Fruit fly (Drosophila melanogaster) whole organism, embryonic: Measurements from ENCODE around the gene CG8563.

Source experiments
- Ada2b ChIP-seq: fragments of 200-800 bp; sonication (Bioruptor generic); IDR thresholded peaks from 2 replicates; pipeline ENCODE4 v1.3.6; 2022; ENCODE audit warnings: missing biosample characterization, missing genetic modification characterization
- Asciz ChIP-seq: fragments of 200-800 bp; sonication (Bioruptor generic); optimal IDR thresholded peaks from 2 replicates; lab custom pipeline; 2017; ENCODE audit warnings: missing biosample characterization, mild to moderate bottlenecking, missing genetic modification characterization, missing genetic modification reagents
- Atf-2 ChIP-seq: fragments of 200-800 bp; sonication (Bioruptor generic); optimal IDR thresholded peaks from 2 replicates; lab custom pipeline; 2016; ENCODE audit warnings: missing biosample characterization, missing genetic modification characterization
- CG1024 ChIP-seq: fragments of 200-800 bp; sonication (Bioruptor generic); IDR thresholded peaks from 2 replicates; pipeline ENCODE4 v1.3.6; 2022; ENCODE audit warnings: missing biosample characterization, missing genetic modification characterization
- CG10366 ChIP-seq: fragments of 200-800 bp; sonication (Bioruptor generic); IDR thresholded peaks from 2 replicates; pipeline ENCODE4 v1.3.6; 2022; ENCODE audit warnings: missing biosample characterization, missing genetic modification characterization
- CG10979 ChIP-seq: fragments of 200-800 bp; sonication (Bioruptor generic); optimal IDR thresholded peaks from 2 replicates; lab custom pipeline; 2018; ENCODE audit warnings: missing biosample characterization, mild to moderate bottlenecking, missing genetic modification characterization, moderate library complexity
- CG11456 ChIP-seq: fragments of 200-800 bp; sonication (Bioruptor generic); IDR thresholded peaks from 3 replicates; pipeline ENCODE4 v1.3.6; 2022; ENCODE audit warnings: missing biosample characterization, missing genetic modification characterization
- CG12391 ChIP-seq: fragments of 200-800 bp; sonication (Bioruptor generic); optimal IDR thresholded peaks from 3 replicates; lab custom pipeline; 2018; ENCODE audit warnings: missing biosample characterization, mild to moderate bottlenecking, missing genetic modification characterization, moderate library complexity
- CG13894 ChIP-seq: fragments of 200-800 bp; sonication (Bioruptor generic); optimal IDR thresholded peaks from 3 replicates; lab custom pipeline; 2018; ENCODE audit warnings: missing biosample characterization, mild to moderate bottlenecking, missing genetic modification characterization, moderate library complexity
- CG15011 ChIP-seq: fragments of 200-800 bp; sonication (Bioruptor generic); optimal IDR thresholded peaks from 3 replicates; lab custom pipeline; 2018; ENCODE audit warnings: missing biosample characterization, mild to moderate bottlenecking, missing genetic modification characterization
- CG2712 ChIP-seq: fragments of 200-800 bp; optimal IDR thresholded peaks from 3 replicates; lab custom pipeline; 2019; ENCODE audit warnings: missing biosample characterization, mild to moderate bottlenecking, missing genetic modification characterization, moderate library complexity
- CG2889 ChIP-seq: fragments of 200-800 bp; sonication (Bioruptor generic); IDR thresholded peaks from 3 replicates; pipeline ENCODE4 v1.3.6; 2022; ENCODE audit warnings: missing biosample characterization, missing genetic modification characterization
- CG3281 ChIP-seq: fragments of 200-800 bp; sonication (Bioruptor generic); optimal IDR thresholded peaks from 3 replicates; lab custom pipeline; 2017; ENCODE audit warnings: missing biosample characterization, mild to moderate bottlenecking, missing genetic modification characterization
- CG4282 ChIP-seq: fragments of 200-800 bp; sonication (Bioruptor generic); optimal IDR thresholded peaks from 2 replicates; lab custom pipeline; 2016; ENCODE audit warnings: missing biosample characterization, missing genetic modification characterization
- CG6175 ChIP-seq: fragments of 200-800 bp; sonication (Bioruptor generic); IDR thresholded peaks from 3 replicates; pipeline ENCODE4 v1.3.6; 2022; ENCODE audit warnings: missing biosample characterization, missing genetic modification characterization
- CG7745 ChIP-seq: fragments of 200-800 bp; sonication (Bioruptor generic); optimal IDR thresholded peaks from 2 replicates; lab custom pipeline; 2018; ENCODE audit warnings: missing biosample characterization, mild to moderate bottlenecking, missing genetic modification characterization, moderate library complexity
- CG8290 ChIP-seq, 3 experiments: fragments of 200-800 bp; sonication (Bioruptor generic); optimal IDR thresholded peaks; 2 replicates each; lab custom pipeline; 2016 to 2019; ENCODE audit warnings: missing biosample characterization in 3 of 3, missing genetic modification characterization in 3 of 3, mild to moderate bottlenecking in 2 of 3, moderate library complexity in 1 of 3
- CG8924 ChIP-seq: fragments of 200-800 bp; optimal IDR thresholded peaks from 3 replicates; lab custom pipeline; 2019; ENCODE audit warnings: missing biosample characterization, mild to moderate bottlenecking, missing genetic modification characterization, moderate library complexity
- CG9437 ChIP-seq: fragments of 200-800 bp; sonication (Bioruptor generic); optimal IDR thresholded peaks from 2 replicates; lab custom pipeline; 2018; ENCODE audit warnings: missing biosample characterization, mild to moderate bottlenecking, missing genetic modification characterization
- Dip2 ChIP-seq: fragments of 200-800 bp; sonication (Bioruptor generic); IDR thresholded peaks from 2 replicates; pipeline ENCODE4 v1.3.6; 2022; ENCODE audit warnings: missing biosample characterization, missing genetic modification characterization
- Dref ChIP-seq: fragments of 200-800 bp; sonication (Bioruptor generic); IDR thresholded peaks from 2 replicates; pipeline ENCODE4 v1.3.6; 2022; ENCODE audit warnings: missing biosample characterization, missing genetic modification characterization
- HLH3B ChIP-seq: fragments of 200-800 bp; sonication (Bioruptor generic); IDR thresholded peaks from 2 replicates; pipeline ENCODE4 v1.3.6; 2022; ENCODE audit warnings: missing biosample characterization, missing genetic modification characterization
- MTF-1 ChIP-seq: fragments of 200-800 bp; sonication (Bioruptor generic); optimal IDR thresholded peaks from 2 replicates; lab custom pipeline; 2018; ENCODE audit warnings: missing biosample characterization, mild to moderate bottlenecking, missing genetic modification characterization, borderline replicate concordance
- PHDP ChIP-seq: fragments of 200-800 bp; sonication (Bioruptor generic); optimal IDR thresholded peaks from 3 replicates; lab custom pipeline; 2018; ENCODE audit warnings: missing biosample characterization, mild to moderate bottlenecking, missing genetic modification characterization, moderate library complexity
- ato ChIP-seq: fragments of 200-800 bp; sonication (Bioruptor generic); IDR thresholded peaks from 2 replicates; pipeline ENCODE4 v1.3.6; 2022; ENCODE audit warnings: missing biosample characterization, missing genetic modification characterization; ENCODE audit not compliant: partially characterized antibody
- chinmo ChIP-seq: fragments of 200-800 bp; sonication (Bioruptor generic); IDR thresholded peaks from 4 replicates; pipeline ENCODE4 v1.3.6; 2022; ENCODE audit warnings: missing biosample characterization, missing genetic modification characterization; ENCODE audit not compliant: partially characterized antibody
- dysf ChIP-seq: fragments of 200-800 bp; sonication (Bioruptor generic); IDR thresholded peaks from 3 replicates; pipeline ENCODE4 v1.3.6; 2022; ENCODE audit warnings: missing biosample characterization, missing genetic modification characterization
- gce ChIP-seq: fragments of 200-800 bp; sonication (Bioruptor generic); IDR thresholded peaks from 3 replicates; pipeline ENCODE4 v1.3.6; 2022; ENCODE audit warnings: missing biosample characterization, missing genetic modification characterization
- gsb ChIP-seq: fragments of 200-800 bp; sonication (Bioruptor generic); IDR thresholded peaks from 2 replicates; pipeline ENCODE4 v1.3.6; 2022; ENCODE audit warnings: missing biosample characterization, missing genetic modification characterization
- hkb ChIP-seq, 2 experiments: fragments of 200-800 bp in 1 of 2; fragments of >200 bp in 1 of 2; sonication (Bioruptor generic) in 1 of 2; IDR thresholded peaks in 1 of 2; optimal IDR thresholded peaks in 1 of 2; 2 replicates each; pipeline versions ENCODE4 v1.3.6 to Lab custom; 2017 to 2022; ENCODE audit warnings: missing biosample characterization in 1 of 2, missing genetic modification characterization in 1 of 2
- insv ChIP-seq, 2 experiments: fragments of 200-800 bp; sonication (Bioruptor generic); optimal IDR thresholded peaks; 3 replicates each; lab custom pipeline; 2016 to 2018; ENCODE audit warnings: missing biosample characterization in 2 of 2, missing genetic modification characterization in 2 of 2
- pnt ChIP-seq: fragments of 200-800 bp; sonication (Bioruptor generic); optimal IDR thresholded peaks from 3 replicates; lab custom pipeline; 2016; ENCODE audit warnings: missing biosample characterization, missing genetic modification characterization
- prd ChIP-seq, 3 experiments: fragments of >200 bp in 2 of 3; fragments of 200-800 bp in 1 of 3; sonication (Bioruptor generic) in 1 of 3; optimal IDR thresholded peaks in 2 of 3; IDR thresholded peaks in 1 of 3; 2 replicates in 2 of 3; 3 replicates in 1 of 3; pipeline versions ENCODE4 v1.3.6 to Lab custom; 2017 to 2022; ENCODE audit warnings: missing biosample characterization in 1 of 3, missing genetic modification characterization in 1 of 3
- repo ChIP-seq: fragments of 200-800 bp; sonication (Bioruptor generic); optimal IDR thresholded peaks from 2 replicates; lab custom pipeline; 2016; ENCODE audit warnings: missing biosample characterization, missing genetic modification characterization
- sc ChIP-seq, 3 experiments: fragments of >200 bp in 2 of 3; fragments of 200-800 bp in 1 of 3; sonication (Bioruptor generic) in 1 of 3; optimal IDR thresholded peaks; 2 replicates in 2 of 3; 3 replicates in 1 of 3; lab custom pipeline; 2017; ENCODE audit warnings: mild to moderate bottlenecking in 1 of 3, missing biosample characterization in 1 of 3, missing genetic modification characterization in 1 of 3, missing genetic modification reagents in 1 of 3
- schlank ChIP-seq: fragments of 200-800 bp; sonication (Bioruptor generic); optimal IDR thresholded peaks from 2 replicates; lab custom pipeline; 2018; ENCODE audit warnings: missing biosample characterization, mild to moderate bottlenecking, missing genetic modification characterization
- sd ChIP-seq: fragments of 200-800 bp; sonication (Bioruptor generic); optimal IDR thresholded peaks from 3 replicates; lab custom pipeline; 2018; ENCODE audit warnings: missing biosample characterization, mild to moderate bottlenecking, missing genetic modification characterization, moderate library complexity
- sim ChIP-seq: fragments of 200-800 bp; sonication (Bioruptor generic); IDR thresholded peaks from 2 replicates; pipeline ENCODE4 v1.3.6; 2022; ENCODE audit warnings: missing biosample characterization, missing genetic modification characterization
- trem ChIP-seq: fragments of 200-800 bp; optimal IDR thresholded peaks from 3 replicates; lab custom pipeline; 2019; ENCODE audit warnings: missing biosample characterization, mild to moderate bottlenecking, missing genetic modification characterization, moderate library complexity
- z ChIP-seq: fragments of 200-800 bp; sonication (Bioruptor generic); IDR thresholded peaks from 3 replicates; pipeline ENCODE4 v1.3.6; 2022; ENCODE audit warnings: missing biosample characterization, missing genetic modification characterization

The CG8563 gene

DNA sequence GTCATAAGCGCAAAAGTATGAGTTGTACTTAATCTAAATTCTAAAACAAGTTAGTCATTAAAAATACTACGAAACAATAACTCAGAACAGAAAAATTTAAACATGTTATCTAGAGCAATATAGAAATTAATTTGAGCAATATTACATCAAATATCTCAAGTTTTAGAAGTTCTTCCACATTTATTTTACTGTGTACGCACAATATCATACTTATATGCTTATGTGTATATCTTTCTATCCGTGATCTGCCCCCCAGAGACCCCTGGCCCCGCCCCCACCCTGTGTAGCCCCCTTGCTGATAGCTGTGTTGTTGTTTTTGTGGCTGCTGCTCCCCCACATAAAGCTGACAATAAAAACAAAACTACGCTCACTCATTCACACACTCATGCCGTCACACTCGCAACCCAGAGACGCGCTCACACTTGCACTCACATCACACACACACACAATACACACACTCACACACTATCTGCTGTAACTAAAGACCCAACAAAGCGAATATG lies 42.8 kb downstream of the CG8563 start (continued):
- TF ChIP-seq CG11456 (GFP tag; lab: Robert Waterston, UW): no peak
- TF ChIP-seq insv (GFP tag; optimal IDR thresholded peaks at IDR 0.05; lab: Kevin White, UChicago): no peak
- peak; percentile 31 for TF ChIP-seq PHDP
- no peak for TF ChIP-seq sim
- peak; percentile 24; the same call in 1 of the 2 replicates for TF ChIP-seq CG10366 (GFP tag; lab: Robert Waterston, UW)
- no peak for TF ChIP-seq ato (GFP tag; lab: Robert Waterston, UW)
- no peak for TF ChIP-seq prd (optimal IDR thresholded peaks at IDR 0.05; lab: Kevin White, UChicago)
- TF ChIP-seq prd (GFP tag; IDR thresholded peaks at IDR 0.05; lab: Robert Waterston, UW): peak; percentile 14; the same call in 1 of the 3 replicates
- peak; percentile 33; the same call in 1 of the 2 replicates for TF ChIP-seq HLH3B (GFP tag; lab: Robert Waterston, UW)
- TF ChIP-seq sd: peak; percentile 28
- peak; percentile 41; the same call in 2 of the 3 replicates for TF ChIP-seq dysf (GFP tag; lab: Robert Waterston, UW)
- peak; percentile 59 for TF ChIP-seq CG10979 (tag; lab: Kevin White, UChicago)
- no peak for TF ChIP-seq CG8924 (tag; lab: Kevin White, UChicago)
- TF ChIP-seq CG6175 (GFP tag; lab: Robert Waterston, UW): no peak
- TF ChIP-seq CG2889 (GFP tag; lab: Robert Waterston, UW): no peak
- TF ChIP-seq CG12391 (tag; lab: Kevin White, UChicago): peak; percentile 45
- TF ChIP-seq trem (tag; lab: Kevin White, UChicago): no peak
- TF ChIP-seq CG7745: no peak
- TF ChIP-seq pnt (GFP tag; lab: Kevin White, UChicago): no peak
- no peak for TF ChIP-seq CG4282 (GFP tag; lab: Kevin White, UChicago)
- no peak for TF ChIP-seq schlank (tag; lab: Kevin White, UChicago)
- TF ChIP-seq sc (optimal IDR thresholded peaks at IDR 0.05; lab: Kevin White, UChicago): no peak
- no peak for TF ChIP-seq sc (GFP tag; optimal IDR thresholded peaks at IDR 0.05; lab: Kevin White, UChicago)
- peak; percentile 85; the same call in 2 of the 4 replicates for TF ChIP-seq chinmo
- peak; percentile 46 for TF ChIP-seq CG2712 (tag; lab: Kevin White, UChicago)
- TF ChIP-seq Atf-2 (GFP tag; lab: Kevin White, UChicago): no peak
- 0 out of 2 replicates have a peak, but pooled peaks have one; percentile 3 for TF ChIP-seq CG1024 (GFP tag; lab: Robert Waterston, UW)
- TF ChIP-seq gsb (GFP tag; lab: Robert Waterston, UW): no peak
- no peak for TF ChIP-seq repo
- no peak for TF ChIP-seq CG15011 (GFP tag; lab: Kevin White, UChicago)
- TF ChIP-seq hkb (optimal IDR thresholded peaks at IDR 0.05; lab: Kevin White, UChicago): no peak
- no peak for TF ChIP-seq hkb (GFP tag; IDR thresholded peaks at IDR 0.05; lab: Robert Waterston, UW)
- no peak for TF ChIP-seq CG8290 (GFP tag; optimal IDR thresholded peaks at IDR 0.05; lab: Kevin White, UChicago)
- TF ChIP-seq CG8290 (tag; optimal IDR thresholded peaks at IDR 0.05; lab: Kevin White, UChicago): peak in 1 of 2 experiments; percentile 51
- TF ChIP-seq Asciz (GFP tag; lab: Kevin White, UChicago): peak; percentile 28
- TF ChIP-seq Ada2b (GFP tag; lab: Robert Waterston, UW): 0 out of 2 replicates have a peak, but pooled peaks have one; percentile 22
- TF ChIP-seq gce: no peak
- TF ChIP-seq CG9437 (GFP tag; lab: Kevin White, UChicago): no peak
- no peak for TF ChIP-seq MTF-1 (GFP tag; lab: Kevin White, UChicago)
- TF ChIP-seq Dip2: no peak
- peak; percentile 28 for TF ChIP-seq CG13894
- peak; percentile 34 for TF ChIP-seq CG3281 (GFP tag; lab: Kevin White, UChicago)
- no peak for TF ChIP-seq Dref
- TF ChIP-seq z (GFP tag; lab: Robert Waterston, UW): peak; percentile 95
